Fruit fly (Drosophila melanogaster) whole organism: ENCODE measurements around the gene CG3337.

Source experiments
- CG8478 ChIP-seq: fragments of >200 bp; optimal IDR thresholded peaks from 2 replicates; lab custom pipeline; 2018; ENCODE audit warnings: inconsistent platforms
- Dll ChIP-seq: fragments of >200 bp; optimal IDR thresholded peaks from 2 replicates; lab custom pipeline; 2017
- EcR ChIP-seq, 2 experiments: fragments of >200 bp; optimal IDR thresholded peaks; 2 replicates each; lab custom pipeline; 2017; ENCODE audit warnings: missing biosample characterization in 2 of 2, missing genetic modification characterization in 2 of 2, missing genetic modification reagents in 2 of 2
- pan ChIP-seq: fragments of >200 bp; optimal IDR thresholded peaks from 2 replicates; lab custom pipeline; 2017
- psq ChIP-seq: fragments of >200 bp; optimal IDR thresholded peaks from 2 replicates; lab custom pipeline; 2017
- usp ChIP-seq: fragments of >200 bp; optimal IDR thresholded peaks from 2 replicates; lab custom pipeline; 2017; ENCODE audit warnings: missing biosample characterization, missing genetic modification characterization, mixed read lengths

Gene CG3337

DNA sequence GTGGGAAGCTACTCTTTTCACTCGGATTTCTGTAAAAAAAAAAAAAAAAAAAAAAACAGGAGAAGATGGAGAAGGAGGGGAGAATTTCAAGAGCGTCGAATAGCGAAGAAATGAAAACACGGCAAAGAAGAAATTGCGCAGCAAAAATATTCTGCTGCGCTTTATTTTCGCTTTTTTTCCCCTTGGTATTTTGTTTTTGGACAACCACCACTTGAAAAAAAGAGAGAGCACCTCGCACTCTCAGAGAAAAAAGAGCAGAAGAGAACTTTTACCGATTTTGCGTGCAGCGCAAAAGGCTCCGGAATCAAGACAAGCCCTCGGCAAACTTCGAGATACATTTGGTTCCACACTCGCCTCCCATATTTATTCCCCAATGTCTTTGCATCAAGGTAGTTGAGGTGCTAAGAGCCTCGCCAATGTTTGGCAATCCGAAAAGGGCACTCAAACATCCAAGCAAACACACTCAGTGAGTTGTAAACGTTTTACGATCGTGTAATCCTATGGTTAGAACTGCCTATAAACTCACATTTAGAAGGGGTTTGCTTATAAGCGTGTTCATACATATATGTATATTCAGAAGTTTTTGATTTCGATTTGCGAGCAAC lies 32.5 kb downstream of the CG3337 start:
- no peak for TF ChIP-seq usp (GFP tag; lab: Kevin White, UChicago)
- TF ChIP-seq EcR (GFP tag; optimal IDR thresholded peaks at IDR 0.05; lab: Kevin White, UChicago): no peak
- no peak for TF ChIP-seq CG8478 (lab: Kevin White, UChicago)
- TF ChIP-seq psq (lab: Kevin White, UChicago): no peak
- TF ChIP-seq Dll (lab: Kevin White, UChicago): no peak
- no peak for TF ChIP-seq pan

DNA sequence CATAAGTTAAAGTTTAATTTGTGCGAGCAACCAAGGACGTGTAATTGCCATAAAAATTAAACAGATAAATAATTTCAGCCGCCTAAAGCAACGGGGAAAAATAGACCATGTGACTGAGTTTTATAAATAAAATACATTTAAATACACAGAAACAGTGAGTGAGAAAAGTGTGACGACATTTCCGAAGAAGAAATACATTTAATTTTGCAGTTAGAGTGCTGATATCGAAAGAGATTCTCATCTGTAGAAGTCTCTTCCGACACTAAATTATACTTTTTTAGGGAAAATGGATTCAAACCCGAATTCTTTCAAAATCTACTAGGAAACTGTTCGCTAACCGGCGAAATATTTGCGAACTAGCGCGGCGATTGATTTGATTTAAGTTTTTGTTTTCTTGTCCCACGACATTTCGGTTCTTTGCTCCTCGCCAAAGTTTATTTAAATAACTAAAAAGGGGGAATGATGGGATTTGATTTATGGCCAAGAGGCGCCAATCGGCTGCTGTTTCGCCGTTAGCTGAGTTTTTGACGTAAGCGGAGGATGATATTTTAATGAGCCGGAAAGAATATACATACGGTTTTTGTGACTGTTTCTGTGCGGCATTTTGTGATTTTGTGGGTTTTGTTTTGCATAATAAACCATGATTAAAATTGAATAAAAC lies 33.7 kb downstream of the CG3337 start:
- TF ChIP-seq CG8478 (lab: Kevin White, UChicago) (no peak), psq (lab: Kevin White, UChicago) (no peak), Dll (lab: Kevin White, UChicago) (no peak), EcR (GFP tag; optimal IDR thresholded peaks at IDR 0.05; lab: Kevin White, UChicago) (no peak), pan (no peak), usp (GFP tag; lab: Kevin White, UChicago) (no peak)

DNA sequence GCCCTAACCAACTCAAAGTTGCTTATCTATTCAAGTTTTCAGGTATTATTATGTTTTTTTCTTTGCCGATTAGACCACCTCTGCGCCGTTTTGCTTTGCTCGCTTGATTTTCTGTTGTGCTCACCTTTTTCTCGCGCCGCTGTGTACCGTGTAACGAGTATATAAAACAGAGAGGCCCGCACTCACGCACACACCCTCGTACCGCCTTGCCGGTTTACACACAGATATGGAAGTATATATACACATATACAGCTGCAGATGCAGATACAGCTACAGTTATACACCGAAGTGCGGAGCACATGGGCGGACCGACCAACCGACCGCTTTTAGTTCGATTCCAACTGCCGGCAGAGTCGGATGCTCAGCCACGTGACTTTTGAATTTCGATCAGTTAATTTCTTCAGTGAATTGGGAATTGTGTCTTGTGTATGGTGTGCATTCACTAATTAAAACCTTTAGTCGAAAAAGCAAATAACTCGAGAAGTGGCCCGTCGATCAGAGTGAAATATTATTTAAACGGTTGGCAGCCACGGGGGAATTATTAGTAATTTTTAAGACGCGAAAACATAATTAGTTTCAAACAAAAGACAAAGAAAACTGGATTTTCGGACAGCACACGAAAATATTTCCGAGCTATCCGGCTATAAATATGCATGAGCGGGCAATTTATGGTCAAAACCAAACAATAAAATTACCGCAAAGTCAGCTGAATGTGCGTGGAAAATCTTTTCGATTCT lies 34.7 kb downstream of the CG3337 start:
- TF ChIP-seq EcR (GFP tag; optimal IDR thresholded peaks at IDR 0.05; lab: Kevin White, UChicago) (no peak), pan (no peak), CG8478 (lab: Kevin White, UChicago) (no peak), psq (lab: Kevin White, UChicago) (no peak)

DNA sequence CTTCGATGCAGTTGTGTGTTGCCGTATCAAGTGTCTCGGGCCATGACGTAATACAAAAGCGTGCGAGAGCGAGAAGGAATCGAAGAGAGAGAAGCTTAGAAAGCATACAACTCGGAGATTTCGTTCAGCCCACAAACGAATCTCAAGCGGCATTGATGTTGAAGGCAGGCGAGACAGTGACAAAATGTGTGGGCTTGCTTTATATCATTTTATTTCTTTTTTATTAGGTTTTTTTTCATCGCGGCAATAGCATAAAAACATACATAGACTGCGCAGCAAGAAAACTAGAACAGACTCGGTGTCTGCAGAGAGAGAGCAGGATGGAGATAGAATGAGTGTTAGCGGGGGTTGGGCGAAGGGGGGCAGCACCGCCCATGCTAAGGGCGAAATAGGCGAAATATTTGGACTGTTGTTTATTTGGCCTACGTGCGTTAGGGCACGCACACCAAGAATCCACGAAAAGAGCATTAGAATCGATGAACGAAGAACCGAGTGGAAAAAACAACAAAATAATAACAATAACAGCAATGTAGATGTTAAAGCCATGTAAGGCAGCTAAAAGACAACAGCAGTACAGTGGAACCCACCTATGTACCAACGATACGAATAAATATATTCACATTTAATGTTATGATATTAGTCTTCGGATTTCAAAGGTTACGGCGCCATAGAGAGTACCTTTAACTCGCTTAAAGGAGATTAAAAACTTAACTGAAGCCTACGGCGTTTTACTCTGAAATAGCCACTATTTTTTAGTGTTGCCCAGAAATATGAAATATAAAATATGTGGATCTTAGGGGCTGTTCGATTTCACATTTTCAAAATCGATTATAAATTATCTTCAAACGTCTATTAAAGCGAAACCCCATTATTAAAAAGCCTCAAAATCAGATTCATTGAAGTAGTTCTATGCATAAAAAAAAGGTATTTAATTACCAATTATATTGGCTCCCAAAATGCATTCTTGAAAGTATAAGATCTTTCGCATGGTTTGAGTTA lies 35.7 kb downstream of the CG3337 start:
- no peak for TF ChIP-seq Dll (lab: Kevin White, UChicago)
- no peak for TF ChIP-seq EcR (GFP tag; optimal IDR thresholded peaks at IDR 0.05; lab: Kevin White, UChicago)
- no peak for TF ChIP-seq pan
- TF ChIP-seq usp (GFP tag; lab: Kevin White, UChicago): no peak
- no peak for TF ChIP-seq CG8478 (lab: Kevin White, UChicago)
- no peak for TF ChIP-seq psq (lab: Kevin White, UChicago)

DNA sequence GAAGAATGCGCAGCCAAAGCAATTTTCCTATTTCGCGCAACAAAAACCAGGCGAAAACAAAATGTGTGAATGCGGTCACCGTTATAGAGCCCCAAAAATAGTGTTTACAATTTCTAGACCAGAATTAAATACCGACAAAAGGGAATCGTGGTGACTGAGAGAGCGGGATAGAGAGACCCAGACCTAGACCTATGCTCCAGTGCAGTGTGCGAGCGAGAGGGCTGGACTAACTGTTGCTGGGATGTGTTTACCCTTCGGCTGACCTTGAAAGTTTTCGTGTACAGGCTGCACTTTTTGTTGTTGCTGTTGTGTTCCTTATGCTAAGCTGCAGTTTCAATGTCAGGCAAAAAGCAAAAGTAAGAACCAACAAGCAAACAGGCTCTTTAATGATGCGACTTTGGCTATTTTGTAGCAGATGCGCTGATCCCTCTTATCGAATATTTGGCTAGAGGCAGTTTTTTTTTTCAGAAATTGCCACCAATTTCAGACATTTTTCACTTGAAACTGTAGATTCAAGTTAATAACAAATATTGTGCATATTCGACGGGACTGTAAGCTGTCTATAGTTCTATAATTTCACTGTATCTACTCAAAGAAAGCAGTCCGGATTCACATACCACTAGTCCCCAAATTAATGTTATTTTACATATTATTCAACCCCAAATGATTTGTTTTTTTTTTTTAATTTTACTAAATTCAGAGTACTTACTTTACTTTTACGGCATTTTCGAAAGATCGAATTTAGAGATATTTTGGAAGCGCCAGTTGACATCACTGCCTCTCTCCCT lies 36.6 kb downstream of the CG3337 start:
- no peak for TF ChIP-seq Dll (lab: Kevin White, UChicago)
- TF ChIP-seq CG8478 (lab: Kevin White, UChicago): no peak
- TF ChIP-seq psq (lab: Kevin White, UChicago): no peak
- no peak for TF ChIP-seq pan
- no peak for TF ChIP-seq EcR (GFP tag; optimal IDR thresholded peaks at IDR 0.05; lab: Kevin White, UChicago)
- no peak for TF ChIP-seq usp (GFP tag; lab: Kevin White, UChicago)

DNA sequence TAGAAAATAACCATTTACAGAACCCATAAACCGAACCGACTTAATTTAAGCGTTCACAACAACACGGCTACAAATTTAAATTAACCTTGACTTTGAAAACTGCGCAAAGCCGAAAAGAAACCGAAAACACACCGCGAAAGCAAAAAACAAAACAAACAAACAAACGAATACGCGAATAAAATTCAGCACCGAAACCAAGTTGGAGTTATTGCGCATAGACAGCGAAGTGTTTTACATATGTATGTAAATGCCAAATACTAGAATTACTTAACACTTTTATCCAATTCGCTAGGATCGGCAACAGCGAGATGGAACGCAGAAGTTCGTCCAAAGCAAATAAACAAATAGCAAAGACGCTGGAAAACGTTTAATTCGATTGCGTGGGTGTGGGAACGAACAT lies 37.7 kb downstream of the CG3337 start:
- TF ChIP-seq usp (GFP tag; lab: Kevin White, UChicago): no peak
- no peak for TF ChIP-seq psq (lab: Kevin White, UChicago)
- TF ChIP-seq pan: no peak
- TF ChIP-seq Dll (lab: Kevin White, UChicago): no peak
- no peak for TF ChIP-seq CG8478 (lab: Kevin White, UChicago)
- TF ChIP-seq EcR (GFP tag; optimal IDR thresholded peaks at IDR 0.05; lab: Kevin White, UChicago): no peak

DNA sequence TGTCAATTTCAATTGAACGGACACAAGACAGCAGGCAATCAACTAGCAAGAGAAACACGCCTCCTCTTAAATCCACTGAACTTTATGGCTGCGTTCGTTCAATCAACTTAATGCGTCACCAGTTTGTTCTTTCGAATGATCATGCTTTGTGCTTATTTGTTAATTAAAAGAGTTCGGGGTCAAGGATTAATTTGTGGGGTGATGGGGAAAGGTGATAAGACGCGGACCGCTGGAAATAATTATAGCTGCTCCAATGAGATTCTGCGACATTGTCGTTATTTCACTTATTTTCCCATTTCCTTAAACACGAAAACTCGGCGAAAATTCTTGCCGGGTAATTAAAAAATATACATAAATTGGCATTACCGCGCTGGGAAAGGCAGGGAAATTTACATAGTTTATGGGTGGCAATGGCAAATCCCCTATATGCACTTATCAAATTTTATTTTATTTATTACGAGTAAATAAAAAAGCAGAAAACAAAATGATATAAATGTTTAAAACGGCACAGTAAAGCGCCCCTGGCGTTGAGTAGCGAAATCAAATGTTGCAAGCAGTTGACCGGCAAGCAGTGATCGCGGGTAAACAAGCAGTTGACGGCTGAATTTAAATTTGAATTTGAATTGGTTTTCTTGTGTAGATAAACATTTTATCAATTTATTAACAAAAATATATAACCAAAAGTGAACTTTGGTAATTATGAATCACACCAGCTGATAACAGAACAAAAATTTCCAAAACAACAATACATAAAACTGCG lies 38.8 kb downstream of the CG3337 start:
- no peak for TF ChIP-seq EcR (GFP tag; optimal IDR thresholded peaks at IDR 0.05; lab: Kevin White, UChicago)
- no peak for TF ChIP-seq Dll (lab: Kevin White, UChicago)
- no peak for TF ChIP-seq usp (GFP tag; lab: Kevin White, UChicago)
- TF ChIP-seq CG8478 (lab: Kevin White, UChicago): no peak
- TF ChIP-seq psq (lab: Kevin White, UChicago): no peak
- TF ChIP-seq pan: no peak

DNA sequence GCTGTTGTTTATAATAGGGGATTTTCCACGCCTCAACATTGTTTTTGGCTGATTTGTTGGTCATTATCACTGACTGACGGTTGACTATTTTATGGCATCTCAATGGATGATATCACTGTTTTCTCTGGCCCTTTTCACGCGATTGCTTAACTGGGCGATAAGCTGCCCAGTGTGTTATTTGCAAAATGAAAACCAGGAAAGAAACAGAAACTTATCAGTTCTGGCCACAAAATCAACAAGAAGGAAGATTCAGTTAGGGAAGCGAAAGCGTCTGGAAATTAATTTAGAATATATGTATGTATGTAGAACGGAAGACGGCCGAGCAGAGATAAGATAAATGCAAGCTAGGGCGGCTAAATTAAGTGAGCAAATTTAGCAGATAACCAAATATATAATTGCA lies 41.4 kb downstream of the CG3337 start:
- no peak for TF ChIP-seq EcR (GFP tag; optimal IDR thresholded peaks at IDR 0.05; lab: Kevin White, UChicago)

DNA sequence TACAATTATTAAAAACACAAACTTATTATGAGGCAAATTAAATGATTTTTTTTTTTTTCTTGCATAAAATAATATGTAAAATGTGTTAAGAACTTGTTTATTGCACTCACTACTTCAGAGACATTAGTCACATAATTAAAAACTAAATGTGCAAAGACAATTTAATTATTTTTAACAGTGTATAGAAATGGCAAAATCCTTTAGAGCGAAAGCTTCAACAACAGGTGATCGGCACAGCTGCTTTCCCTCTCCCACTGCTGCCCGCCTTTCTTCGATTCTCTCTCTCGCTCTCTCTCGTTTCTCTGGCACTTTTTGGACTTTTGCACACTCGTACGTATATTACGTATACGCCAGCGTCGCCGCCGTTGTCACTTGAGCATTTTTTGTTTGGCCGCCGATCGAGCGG lies 43.0 kb downstream of the CG3337 start:
- TF ChIP-seq psq (lab: Kevin White, UChicago) (no peak), CG8478 (lab: Kevin White, UChicago) (no peak), Dll (lab: Kevin White, UChicago) (no peak), pan (no peak), EcR (GFP tag; optimal IDR thresholded peaks at IDR 0.05; lab: Kevin White, UChicago) (no peak), usp (GFP tag; lab: Kevin White, UChicago) (no peak)
